Worm (Caenorhabditis elegans) whole organism, young adult: ENCODE results near the gene lron-13.

Source experiments
- Y67H2A.10 ChIP-seq: fragments of 200-800 bp; sonication (Bioruptor generic); conservative IDR thresholded peaks from 2 replicates; pipeline ENCODE4 v1.3.6; 2022; ENCODE audit warnings: missing genetic modification reagents, missing genetic modification characterization, missing compliant biosample characterization
- aptf-2 ChIP-seq: fragments of 200-800 bp; sonication (Bioruptor generic); conservative IDR thresholded peaks from 2 replicates; pipeline ENCODE4 v1.3.6; 2022; ENCODE audit warnings: missing genetic modification reagents, missing genetic modification characterization, missing compliant biosample characterization
- aptf-3 ChIP-seq: fragments of 200-800 bp; sonication (Bioruptor generic); IDR thresholded peaks from 2 replicates; pipeline ENCODE4 v1.3.6; 2022; ENCODE audit warnings: missing genetic modification characterization, missing compliant biosample characterization
- ceh-40 ChIP-seq: fragments of 200-800 bp; sonication (Bioruptor generic); IDR thresholded peaks from 2 replicates; pipeline ENCODE4 v1.3.6; 2022; ENCODE audit warnings: missing genetic modification characterization, missing compliant biosample characterization
- dpl-1 ChIP-seq: fragments of 150-350 bp; optimal IDR thresholded peaks from 2 replicates; lab custom pipeline; 2014; ENCODE audit warnings: missing biosample characterization, missing genetic modification reagents, missing genetic modification characterization
- him-1 ChIP-seq: sonication (generic microtip); optimal IDR thresholded peaks from 2 replicates; lab custom pipeline; 2016; ENCODE audit warnings: missing genotype, missing genetic modification reagents, missing genetic modification characterization, missing compliant biosample characterization
- let-607 ChIP-seq, 2 experiments: fragments of 200-800 bp in 1 of 2; sonication (Bioruptor generic) in 1 of 2; sonication (generic microtip) in 1 of 2; optimal IDR thresholded peaks; 2 replicates each; lab custom pipeline; 2016 to 2018; ENCODE audit warnings: mild to moderate bottlenecking in 2 of 2, missing compliant biosample characterization in 2 of 2, missing genetic modification characterization in 2 of 2, moderate library complexity in 2 of 2, missing genotype in 1 of 2
- ztf-28 ChIP-seq: fragments of 200-800 bp; sonication (Bioruptor generic); IDR thresholded peaks from 2 replicates; pipeline ENCODE4 v1.3.6; 2022; ENCODE audit warnings: missing genetic modification reagents, missing genetic modification characterization, missing compliant biosample characterization

- no peak for TF ChIP-seq Y67H2A.10 (GFP tag; lab: Robert Waterston, UW)
- TF ChIP-seq aptf-3 (GFP tag; lab: Robert Waterston, UW) = no peak
- no peak for TF ChIP-seq aptf-2 (GFP tag; lab: Robert Waterston, UW)
- no peak for TF ChIP-seq dpl-1 (GFP tag; lab: Kevin White, UChicago)
- TF ChIP-seq ceh-40 (GFP tag; lab: Robert Waterston, UW) = no peak
- TF ChIP-seq him-1 (tag; lab: Kevin White, UChicago) = no peak
- TF ChIP-seq let-607 (tag; optimal IDR thresholded peaks at IDR 0.05; lab: Kevin White, UChicago) = no peak
- no peak for TF ChIP-seq ztf-28 (GFP tag; lab: Robert Waterston, UW)
Measured at ce11 chrIII:13565972-13566371, 38.7 kb downstream of the lron-13 start.
